Fruit fly (Drosophila melanogaster) whole organism, embryonic: Measurements from ENCODE around the gene CG4593.
A peak's percentile ranks its signal among the peaks of the same experiment; 100 is the strongest.

Experiments used
- Adf1 ChIP-seq: fragments of 200-800 bp; sonication (Bioruptor generic); IDR thresholded peaks from 2 replicates; pipeline ENCODE4 v1.3.6; 2022; ENCODE audit warnings: missing biosample characterization, missing genetic modification characterization
- Aef1 ChIP-seq: fragments of 200-800 bp; sonication (Bioruptor generic); IDR thresholded peaks from 3 replicates; pipeline ENCODE4 v1.3.6; 2022; ENCODE audit warnings: missing biosample characterization, missing genetic modification characterization
- Atf3 ChIP-seq: fragments of 200-800 bp; sonication (Bioruptor generic); optimal IDR thresholded peaks from 3 replicates; lab custom pipeline; 2016; ENCODE audit warnings: missing biosample characterization, missing genetic modification characterization
- Awh ChIP-seq: fragments of 200-800 bp; sonication (Bioruptor generic); IDR thresholded peaks from 2 replicates; pipeline ENCODE4, ENCODE4 v1.3.6; 2022; ENCODE audit warnings: missing biosample characterization, missing genetic modification characterization
- B-H1 ChIP-seq: fragments of 200-800 bp; sonication (Bioruptor generic); IDR thresholded peaks from 3 replicates; pipeline ENCODE4 v1.3.6; 2022; ENCODE audit warnings: missing biosample characterization, missing genetic modification characterization
- CG11093 ChIP-seq: fragments of 200-800 bp; sonication (Bioruptor generic); IDR thresholded peaks from 3 replicates; pipeline ENCODE4 v1.3.6; 2022; ENCODE audit warnings: missing biosample characterization, missing genetic modification characterization
- CG11723 ChIP-seq: fragments of 200-800 bp; sonication (Bioruptor generic); optimal IDR thresholded peaks from 2 replicates; lab custom pipeline; 2017; ENCODE audit warnings: missing biosample characterization, mild to moderate bottlenecking, missing genetic modification characterization
- CG12071 ChIP-seq: fragments of 200-800 bp; sonication (Bioruptor generic); optimal IDR thresholded peaks from 3 replicates; lab custom pipeline; 2018; ENCODE audit warnings: missing biosample characterization, mild to moderate bottlenecking, missing genetic modification characterization
- CG14050 ChIP-seq: fragments of 200-800 bp; sonication (Bioruptor generic); IDR thresholded peaks from 3 replicates; pipeline ENCODE4 v1.3.6; 2022; ENCODE audit warnings: missing biosample characterization, missing genetic modification characterization
- CG14441 ChIP-seq: fragments of 200-800 bp; sonication (Bioruptor generic); IDR thresholded peaks from 2 replicates; pipeline ENCODE4 v1.3.6; 2022; ENCODE audit warnings: missing biosample characterization, missing genetic modification characterization
- CG14667 ChIP-seq: fragments of 200-800 bp; sonication (Bioruptor generic); IDR thresholded peaks from 2 replicates; pipeline ENCODE4 v1.3.6; 2022; ENCODE audit warnings: missing biosample characterization, missing genetic modification characterization
- CG14860 ChIP-seq: fragments of 200-800 bp; sonication (Bioruptor generic); IDR thresholded peaks from 3 replicates; pipeline ENCODE4 v1.3.6; 2022; ENCODE audit warnings: missing biosample characterization, missing genetic modification characterization; ENCODE audit not compliant: partially characterized antibody
- CG14965 ChIP-seq: fragments of 200-800 bp; sonication (Bioruptor generic); optimal IDR thresholded peaks from 2 replicates; lab custom pipeline; 2016; ENCODE audit warnings: missing biosample characterization, missing genetic modification characterization, borderline replicate concordance
- CG16815 ChIP-seq: fragments of 200-800 bp; sonication (Bioruptor generic); optimal IDR thresholded peaks from 3 replicates; lab custom pipeline; 2017; ENCODE audit warnings: missing biosample characterization, mild to moderate bottlenecking, missing genetic modification characterization
- CG17802 ChIP-seq: fragments of 200-800 bp; sonication (Bioruptor generic); optimal IDR thresholded peaks from 2 replicates; lab custom pipeline; 2018; ENCODE audit warnings: missing biosample characterization, mild to moderate bottlenecking, missing genetic modification characterization, moderate library complexity
- CG2129 ChIP-seq: fragments of 200-800 bp; sonication (Bioruptor generic); IDR thresholded peaks from 2 replicates; pipeline ENCODE4 v1.3.6; 2022; ENCODE audit warnings: missing biosample characterization, missing genetic modification characterization; ENCODE audit not compliant: partially characterized antibody
- CG31388 ChIP-seq: fragments of 200-800 bp; sonication (Bioruptor generic); optimal IDR thresholded peaks from 2 replicates; lab custom pipeline; 2016; ENCODE audit warnings: missing biosample characterization, missing genetic modification characterization
- CG33213 ChIP-seq: fragments of 200-800 bp; sonication (Bioruptor generic); optimal IDR thresholded peaks from 3 replicates; lab custom pipeline; 2016; ENCODE audit warnings: missing biosample characterization, missing genetic modification characterization
- CG4854 ChIP-seq: fragments of 200-800 bp; sonication (Bioruptor generic); optimal IDR thresholded peaks from 2 replicates; lab custom pipeline; 2016; ENCODE audit warnings: missing biosample characterization, missing genetic modification characterization, inconsistent platforms
- CG6765 ChIP-seq: fragments of 200-800 bp; sonication (Bioruptor generic); optimal IDR thresholded peaks from 3 replicates; lab custom pipeline; 2017; ENCODE audit warnings: missing biosample characterization, mild to moderate bottlenecking, missing genetic modification characterization
- CG7928 ChIP-seq: fragments of 200-800 bp; sonication (Bioruptor generic); optimal IDR thresholded peaks from 2 replicates; lab custom pipeline; 2017; ENCODE audit warnings: missing biosample characterization, mild to moderate bottlenecking, missing genetic modification characterization
- CG8290 ChIP-seq, 3 experiments: fragments of 200-800 bp; sonication (Bioruptor generic); optimal IDR thresholded peaks; 2 replicates each; lab custom pipeline; 2016 to 2019; ENCODE audit warnings: missing biosample characterization in 3 of 3, missing genetic modification characterization in 3 of 3, mild to moderate bottlenecking in 2 of 3, moderate library complexity in 1 of 3
- CG9817 ChIP-seq: fragments of 200-800 bp; sonication (Bioruptor generic); optimal IDR thresholded peaks from 2 replicates; lab custom pipeline; 2018; ENCODE audit warnings: missing biosample characterization, mild to moderate bottlenecking, missing genetic modification characterization, moderate library complexity
- CG9932 ChIP-seq: fragments of 200-800 bp; sonication (Bioruptor generic); IDR thresholded peaks from 2 replicates; pipeline ENCODE4 v1.3.6; 2022; ENCODE audit warnings: missing biosample characterization, missing genetic modification characterization
- CoRest ChIP-seq: fragments of 200-800 bp; sonication (Bioruptor generic); optimal IDR thresholded peaks from 3 replicates; lab custom pipeline; 2018; ENCODE audit warnings: missing biosample characterization, mild to moderate bottlenecking, missing genetic modification characterization, moderate library complexity
- HHEX ChIP-seq: fragments of 200-800 bp; sonication (Bioruptor generic); optimal IDR thresholded peaks from 3 replicates; lab custom pipeline; 2017; ENCODE audit warnings: missing biosample characterization, mild to moderate bottlenecking, missing genetic modification characterization, missing genetic modification reagents
- HmgD ChIP-seq: fragments of 200-800 bp; sonication (Bioruptor generic); optimal IDR thresholded peaks from 3 replicates; lab custom pipeline; 2016; ENCODE audit warnings: missing biosample characterization, missing genetic modification characterization
- Lpt ChIP-seq: fragments of >200 bp; optimal IDR thresholded peaks from 2 replicates; lab custom pipeline; 2018; ENCODE audit warnings: missing biosample characterization, missing genetic modification characterization
- Neu2 ChIP-seq: fragments of 200-800 bp; sonication (Bioruptor generic); optimal IDR thresholded peaks from 3 replicates; lab custom pipeline; 2016; ENCODE audit warnings: missing biosample characterization, missing genetic modification characterization, borderline replicate concordance
- Oaz ChIP-seq: fragments of 200-800 bp; sonication (Bioruptor generic); IDR thresholded peaks from 2 replicates; pipeline ENCODE4 v1.3.6; 2022; ENCODE audit warnings: missing biosample characterization, missing genetic modification characterization
- Opbp ChIP-seq: fragments of 200-800 bp; sonication (Bioruptor generic); IDR thresholded peaks from 3 replicates; pipeline ENCODE4 v1.3.6; 2022; ENCODE audit warnings: missing biosample characterization, missing genetic modification characterization; ENCODE audit not compliant: partially characterized antibody
- al ChIP-seq: fragments of 200-800 bp; sonication (Bioruptor generic); IDR thresholded peaks from 2 replicates; pipeline ENCODE4 v1.3.6; 2022; ENCODE audit warnings: missing biosample characterization, missing genetic modification characterization
- chif ChIP-seq, 2 experiments: fragments of 200-800 bp; sonication (Bioruptor generic); optimal IDR thresholded peaks; 3 replicates each; lab custom pipeline; 2016; ENCODE audit warnings: missing biosample characterization in 2 of 2, missing genetic modification characterization in 2 of 2
- danr ChIP-seq: fragments of 200-800 bp; sonication (Bioruptor generic); IDR thresholded peaks from 2 replicates; pipeline ENCODE4 v1.3.6; 2022; ENCODE audit warnings: missing biosample characterization, missing genetic modification characterization
- disco-r ChIP-seq: fragments of 200-800 bp; sonication (Bioruptor generic); optimal IDR thresholded peaks from 2 replicates; lab custom pipeline; 2016; ENCODE audit warnings: missing biosample characterization, missing genetic modification characterization
- eyg ChIP-seq: fragments of 200-800 bp; sonication (Bioruptor generic); optimal IDR thresholded peaks from 3 replicates; lab custom pipeline; 2016; ENCODE audit warnings: missing biosample characterization, missing genetic modification characterization
- fd64A ChIP-seq: fragments of 200-800 bp; sonication (Bioruptor generic); optimal IDR thresholded peaks from 3 replicates; lab custom pipeline; 2018; ENCODE audit warnings: missing biosample characterization, mild to moderate bottlenecking, missing genetic modification characterization
- gcm2 ChIP-seq: fragments of 200-800 bp; sonication (Bioruptor generic); optimal IDR thresholded peaks from 2 replicates; lab custom pipeline; 2016; ENCODE audit warnings: missing biosample characterization, missing genetic modification characterization
- gfzf ChIP-seq: fragments of 200-800 bp; sonication (Bioruptor generic); optimal IDR thresholded peaks from 2 replicates; lab custom pipeline; 2016; ENCODE audit warnings: missing biosample characterization, mild to moderate bottlenecking, missing genetic modification characterization, moderate library complexity
- ind ChIP-seq: fragments of 200-800 bp; sonication (Bioruptor generic); optimal IDR thresholded peaks from 3 replicates; lab custom pipeline; 2016; ENCODE audit warnings: missing biosample characterization, missing genetic modification characterization
- klu ChIP-seq: fragments of 200-800 bp; sonication (Bioruptor generic); IDR thresholded peaks from 2 replicates; pipeline ENCODE4 v1.3.6; 2022; ENCODE audit warnings: missing biosample characterization, missing genetic modification characterization
- kni ChIP-seq: fragments of 200-800 bp; sonication (Bioruptor generic); optimal IDR thresholded peaks from 3 replicates; lab custom pipeline; 2017; ENCODE audit warnings: mild to moderate bottlenecking, missing biosample characterization, missing genetic modification reagents, missing genetic modification characterization
- lmd ChIP-seq: fragments of 200-800 bp; sonication (Bioruptor generic); IDR thresholded peaks from 2 replicates; pipeline ENCODE4 v1.3.6; 2022; ENCODE audit warnings: missing biosample characterization, missing genetic modification characterization
- prd ChIP-seq, 3 experiments: fragments of >200 bp in 2 of 3; fragments of 200-800 bp in 1 of 3; sonication (Bioruptor generic) in 1 of 3; optimal IDR thresholded peaks in 2 of 3; IDR thresholded peaks in 1 of 3; 2 replicates in 2 of 3; 3 replicates in 1 of 3; pipeline versions ENCODE4 v1.3.6 to Lab custom; 2017 to 2022; ENCODE audit warnings: missing biosample characterization in 1 of 3, missing genetic modification characterization in 1 of 3
- rib ChIP-seq: fragments of 200-800 bp; sonication (Bioruptor generic); IDR thresholded peaks from 2 replicates; pipeline ENCODE4 v1.3.6; 2022; ENCODE audit warnings: missing biosample characterization, missing genetic modification characterization
- row ChIP-seq: fragments of 200-800 bp; sonication (Bioruptor generic); IDR thresholded peaks from 3 replicates; pipeline ENCODE4 v1.3.6; 2022; ENCODE audit warnings: missing biosample characterization, missing genetic modification characterization
- seq ChIP-seq: fragments of 200-800 bp; sonication (Bioruptor generic); IDR thresholded peaks from 2 replicates; pipeline ENCODE4 v1.3.6; 2022; ENCODE audit warnings: missing biosample characterization, missing genetic modification characterization
- wdn ChIP-seq: fragments of 200-800 bp; sonication (Bioruptor generic); IDR thresholded peaks from 2 replicates; pipeline ENCODE4 v1.3.6; 2022; ENCODE audit warnings: missing biosample characterization, missing genetic modification characterization

Gene CG4593

DNA sequence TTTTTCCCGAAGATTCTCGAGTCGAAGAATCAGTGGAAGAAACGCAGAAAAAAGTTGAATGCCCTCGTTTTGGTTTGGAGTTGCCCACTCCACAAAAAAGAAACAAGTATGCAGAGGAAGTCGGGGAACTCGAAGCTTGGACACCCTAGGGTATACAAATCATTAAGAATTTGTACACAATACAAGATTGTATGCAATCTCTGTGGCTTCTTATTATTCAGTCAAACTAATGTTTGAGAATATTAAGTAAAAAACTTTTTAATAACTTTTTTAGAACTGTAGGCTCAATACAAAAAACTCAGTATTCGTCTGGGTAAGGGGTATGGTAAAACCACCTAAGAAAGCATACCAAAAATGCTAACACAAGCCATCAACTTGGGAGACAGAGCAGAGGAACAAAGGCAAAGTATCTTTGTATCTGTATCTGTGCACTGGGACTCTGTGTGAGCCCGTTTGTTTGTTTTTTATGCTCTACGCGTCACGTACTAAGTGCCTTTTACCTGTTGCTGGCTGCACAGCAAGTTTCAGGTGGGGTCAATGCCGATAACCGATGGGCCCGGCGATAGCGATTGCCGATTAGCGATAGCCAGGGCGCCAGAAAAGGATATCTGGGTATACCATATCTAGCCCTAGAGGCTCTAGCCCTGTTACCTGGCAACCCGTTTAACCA is 28.4 kb upstream of the CG4593 start (continued):
- TF ChIP-seq Adf1 (GFP tag; lab: Robert Waterston, UW) (no peak), ind (GFP tag; lab: Kevin White, UChicago) (peak; percentile 64), CG4854 (GFP tag; lab: Kevin White, UChicago) (peak; percentile 50), eyg (GFP tag; lab: Kevin White, UChicago) (peak; percentile 56), Oaz (GFP tag; lab: Robert Waterston, UW) (no peak), CG16815 (GFP tag; lab: Kevin White, UChicago) (peak; percentile 81), disco-r (GFP tag; lab: Kevin White, UChicago) (peak; percentile 46), fd64A (GFP tag; lab: Kevin White, UChicago) (peak; percentile 54), rib (GFP tag; lab: Robert Waterston, UW) (no peak), CG14441 (GFP tag; lab: Robert Waterston, UW) (no peak), gcm2 (GFP tag; lab: Kevin White, UChicago) (peak; percentile 57), HmgD (peak; percentile 8), CG7928 (GFP tag; lab: Kevin White, UChicago) (no peak), wdn (GFP tag; lab: Robert Waterston, UW) (peak; percentile 40; the same call in 1 of the 2 replicates), Atf3 (GFP tag; lab: Kevin White, UChicago) (peak; percentile 68), CG11093 (GFP tag; lab: Robert Waterston, UW) (peak; percentile 65), lmd (GFP tag; lab: Robert Waterston, UW) (peak; percentile 64), CG12071 (no peak), CG11723 (peak; percentile 52), CG2129 (GFP tag; lab: Robert Waterston, UW) (no peak), CG14860 (peak; percentile 51; the same call in 1 of the 3 replicates), klu (no peak), CG31388 (peak; percentile 4), Awh (GFP tag; lab: Robert Waterston, UW) (peak; percentile 80), CG6765 (GFP tag; lab: Kevin White, UChicago) (no peak), row (peak; percentile 90), danr (GFP tag; lab: Robert Waterston, UW) (peak; percentile 33; the same call in 1 of the 2 replicates), prd (optimal IDR thresholded peaks at IDR 0.05; lab: Kevin White, UChicago) (no peak), prd (GFP tag; IDR thresholded peaks at IDR 0.05; lab: Robert Waterston, UW) (peak; percentile 81), Opbp (peak; percentile 74; the same call in 2 of the 3 replicates), Aef1 (GFP tag; lab: Robert Waterston, UW) (peak; percentile 24; the same call in 1 of the 3 replicates), CG14965 (peak; percentile 3), gfzf (GFP tag; lab: Kevin White, UChicago) (no peak), kni (GFP tag; lab: Kevin White, UChicago) (peak; percentile 89), chif (GFP tag; optimal IDR thresholded peaks at IDR 0.05; lab: Kevin White, UChicago) (peak; percentile 81 to 90), CG9932 (GFP tag; lab: Robert Waterston, UW) (peak; percentile 42), B-H1 (peak; percentile 37), al (GFP tag; lab: Robert Waterston, UW) (peak; percentile 24; the same call in 1 of the 2 replicates), HHEX (GFP tag; lab: Kevin White, UChicago) (peak; percentile 40), CG14667 (peak; percentile 51; the same call in 1 of the 2 replicates), CoRest (peak; percentile 77), Lpt (GFP tag; lab: Kevin White, UChicago) (no peak), CG33213 (peak; percentile 61), seq (peak; percentile 73), CG9817 (tag; lab: Kevin White, UChicago) (peak; percentile 42), CG8290 (GFP tag; optimal IDR thresholded peaks at IDR 0.05; lab: Kevin White, UChicago) (peak; percentile 54), CG8290 (tag; optimal IDR thresholded peaks at IDR 0.05; lab: Kevin White, UChicago) (peak in 1 of 2 experiments; percentile 33), Neu2 (no peak), CG17802 (tag; lab: Kevin White, UChicago) (peak; percentile 50), CG14050 (0 out of 3 replicates have a peak, but pooled peaks have one; percentile 10)
